Fruit fly (Drosophila melanogaster): ENCODE results near the gene ND-75.

The ND-75 gene

dm6 chrX:8273799-8274484, 22.5 kb upstream of the ND-75 start, which contains the start of gene CG15343 (continued):
- peak in 1 of 2 experiments; percentile 18 for TF ChIP-seq Hr51 (GFP tag; optimal IDR thresholded peaks at IDR 0.05)
- peak; percentile 32 for TF ChIP-seq amos (GFP tag; IDR thresholded peaks at IDR 0.05; ENCODE audit: partially characterized antibody)
- TF ChIP-seq al (GFP tag; IDR thresholded peaks at IDR 0.05), result peak; percentile 34; the same call in 1 of the 2 replicates
- TF ChIP-seq dmrt99B (tag; optimal IDR thresholded peaks at IDR 0.05), result peak; percentile 23
- peak; percentile 68 for TF ChIP-seq lmd (GFP tag; IDR thresholded peaks at IDR 0.05)
- no peak for TF ChIP-seq CG1832 (GFP tag; optimal IDR thresholded peaks at IDR 0.05)
- peak; percentile 9 to 29 for TF ChIP-seq dpn (GFP tag; optimal IDR thresholded peaks at IDR 0.05)
- no peak for TF ChIP-seq yki (optimal IDR thresholded peaks at IDR 0.05)
- no peak for TF ChIP-seq salm (tag; optimal IDR thresholded peaks at IDR 0.05)
- TF ChIP-seq danr (GFP tag; IDR thresholded peaks at IDR 0.05), result no peak
- no peak for TF ChIP-seq CG2129 (GFP tag; IDR thresholded peaks at IDR 0.05; ENCODE audit: partially characterized antibody)
- TF ChIP-seq CG7745 (tag; optimal IDR thresholded peaks at IDR 0.05), result no peak
- no peak for TF ChIP-seq CG7786 (GFP tag; optimal IDR thresholded peaks at IDR 0.05)
- no peak for TF ChIP-seq CG7271 (tag; optimal IDR thresholded peaks at IDR 0.05)
- TF ChIP-seq CG3726 (GFP tag; IDR thresholded peaks at IDR 0.05), result no peak
- peak; percentile 4 for TF ChIP-seq CG2712 (tag; optimal IDR thresholded peaks at IDR 0.05)
- TF ChIP-seq CG18011 (GFP tag; optimal IDR thresholded peaks at IDR 0.05), result no peak
- peak; percentile 25; the same call in 1 of the 3 replicates for TF ChIP-seq Aef1 (GFP tag; IDR thresholded peaks at IDR 0.05)
- TF ChIP-seq CG4404 (GFP tag; IDR thresholded peaks at IDR 0.05), result no peak
- peak; percentile 34; the same call in 1 of the 2 replicates for TF ChIP-seq CG9215 (GFP tag; IDR thresholded peaks at IDR 0.05)
- TF ChIP-seq CG13424 (tag; optimal IDR thresholded peaks at IDR 0.05), result peak; percentile 15
- 0 out of 2 replicates have a peak, but pooled peaks have one; percentile 32 for TF ChIP-seq wdn (GFP tag; IDR thresholded peaks at IDR 0.05)
- no peak for TF ChIP-seq lov (optimal IDR thresholded peaks at IDR 0.05)
- no peak for TF ChIP-seq lov (GFP tag; IDR thresholded peaks at IDR 0.05)
- TF ChIP-seq D19A (tag; optimal IDR thresholded peaks at IDR 0.05), result no peak
- no peak for TF ChIP-seq her (GFP tag; optimal IDR thresholded peaks at IDR 0.05)
- no peak for TF ChIP-seq z (GFP tag; IDR thresholded peaks at IDR 0.05)
- peak; percentile 46 for TF ChIP-seq lilli (GFP tag; optimal IDR thresholded peaks at IDR 0.05)
- TF ChIP-seq CkIIα-i1 (GFP tag; IDR thresholded peaks at IDR 0.05), result no peak
- TF ChIP-seq E2f1 (GFP tag; IDR thresholded peaks at IDR 0.05), result peak; percentile 39; the same call in 1 of the 2 replicates
- TF ChIP-seq zfh2 (GFP tag; optimal IDR thresholded peaks at IDR 0.05), result peak; percentile 31
- no peak for TF ChIP-seq CG6254 (GFP tag; optimal IDR thresholded peaks at IDR 0.05)
- peak; percentile 18 for TF ChIP-seq CG18599 (GFP tag; optimal IDR thresholded peaks at IDR 0.05)
- peak; percentile 71 for TF ChIP-seq nerfin-1 (tag; optimal IDR thresholded peaks at IDR 0.05)
- no peak for TF ChIP-seq CG9609 (GFP tag; optimal IDR thresholded peaks at IDR 0.05)
- peak; percentile 45 for TF ChIP-seq fd96Cb (tag; optimal IDR thresholded peaks at IDR 0.05)
- peak; percentile 60; the same call in 1 of the 3 replicates for TF ChIP-seq CG6791 (GFP tag; IDR thresholded peaks at IDR 0.05; ENCODE audit: partially characterized antibody)
- no peak for TF ChIP-seq Doc2 (GFP tag; IDR thresholded peaks at IDR 0.05)
- peak; percentile 11 for TF ChIP-seq CG12155 (GFP tag; optimal IDR thresholded peaks at IDR 0.05)
- peak; percentile 2 for TF ChIP-seq unpg (GFP tag; optimal IDR thresholded peaks at IDR 0.05)
- TF ChIP-seq CG34422 (GFP tag; IDR thresholded peaks at IDR 0.05), result peak; percentile 51; the same call in 1 of the 3 replicates
- TF ChIP-seq CG31441 (GFP tag; IDR thresholded peaks at IDR 0.05), result no peak
- TF ChIP-seq Atf6 (GFP tag; IDR thresholded peaks at IDR 0.05), result no peak
- no peak for TF ChIP-seq Dll (GFP tag; IDR thresholded peaks at IDR 0.05; ENCODE audit: partially characterized antibody)
- peak; percentile 9 for TF ChIP-seq Fer1 (GFP tag; optimal IDR thresholded peaks at IDR 0.05)
- peak; percentile 68 for TF ChIP-seq Gug (GFP tag; IDR thresholded peaks at IDR 0.05)
- TF ChIP-seq CG13894 (tag; optimal IDR thresholded peaks at IDR 0.05), result no peak
- TF ChIP-seq Optix (GFP tag; IDR thresholded peaks at IDR 0.05), result no peak
- no peak for TF ChIP-seq croc (GFP tag; conservative IDR thresholded peaks at IDR 0.05)
- TF ChIP-seq CG15514 (GFP tag; optimal IDR thresholded peaks at IDR 0.05), result no peak
